Fruit fly (Drosophila melanogaster) whole organism, embryonic: ENCODE results near the gene Elp5.
A peak's percentile ranks its signal among the peaks of the same experiment; 100 is the strongest.

Source experiments
- BEAF-32 ChIP-seq: fragments of 200-800 bp; sonication (Bioruptor generic); optimal IDR thresholded peaks from 3 replicates; lab custom pipeline; 2017; ENCODE audit warnings: missing biosample characterization, missing genetic modification characterization, mild to moderate bottlenecking, moderate library complexity, missing genetic modification reagents
- CG10543 ChIP-seq: fragments of 200-800 bp; sonication (Bioruptor generic); optimal IDR thresholded peaks from 3 replicates; lab custom pipeline; 2017; ENCODE audit warnings: missing biosample characterization, mild to moderate bottlenecking, missing genetic modification characterization, moderate library complexity
- CG11085 ChIP-seq: fragments of 200-800 bp; sonication (Bioruptor generic); IDR thresholded peaks from 2 replicates; pipeline ENCODE4 v1.3.6; 2022; ENCODE audit warnings: missing biosample characterization, missing genetic modification characterization
- CG12942 ChIP-seq: fragments of 200-800 bp; sonication (Bioruptor generic); optimal IDR thresholded peaks from 3 replicates; lab custom pipeline; 2016; ENCODE audit warnings: missing biosample characterization, missing genetic modification characterization
- CG13287 ChIP-seq: fragments of 200-800 bp; sonication (Bioruptor generic); IDR thresholded peaks from 2 replicates; pipeline ENCODE4 v1.3.6; 2022; ENCODE audit warnings: missing biosample characterization, missing genetic modification characterization; ENCODE audit not compliant: partially characterized antibody
- CG13424 ChIP-seq: fragments of 200-800 bp; sonication (Bioruptor generic); optimal IDR thresholded peaks from 2 replicates; lab custom pipeline; 2019; ENCODE audit warnings: missing biosample characterization, mild to moderate bottlenecking, missing genetic modification characterization, moderate library complexity
- CG15696 ChIP-seq: fragments of 200-800 bp; sonication (Bioruptor generic); optimal IDR thresholded peaks from 2 replicates; lab custom pipeline; 2019; ENCODE audit warnings: missing biosample characterization, mild to moderate bottlenecking, missing genetic modification characterization, moderate library complexity
- CG1603 ChIP-seq: fragments of 200-800 bp; sonication (Bioruptor generic); optimal IDR thresholded peaks from 2 replicates; lab custom pipeline; 2019; ENCODE audit warnings: missing biosample characterization, mild to moderate bottlenecking, missing genetic modification characterization, moderate library complexity
- CG17802 ChIP-seq: fragments of 200-800 bp; sonication (Bioruptor generic); optimal IDR thresholded peaks from 2 replicates; lab custom pipeline; 2018; ENCODE audit warnings: missing biosample characterization, mild to moderate bottlenecking, missing genetic modification characterization, moderate library complexity
- CG18599 ChIP-seq: fragments of 200-800 bp; sonication (Bioruptor generic); optimal IDR thresholded peaks from 3 replicates; lab custom pipeline; 2017; ENCODE audit warnings: missing biosample characterization, missing genetic modification characterization, mild to moderate bottlenecking, moderate library complexity, missing genetic modification reagents
- CG2712 ChIP-seq: fragments of 200-800 bp; optimal IDR thresholded peaks from 3 replicates; lab custom pipeline; 2019; ENCODE audit warnings: missing biosample characterization, mild to moderate bottlenecking, missing genetic modification characterization, moderate library complexity
- CG30403 ChIP-seq: fragments of 200-800 bp; sonication (Bioruptor generic); optimal IDR thresholded peaks from 3 replicates; lab custom pipeline; 2016; ENCODE audit warnings: missing biosample characterization, missing genetic modification characterization
- CG3163 ChIP-seq: fragments of 200-800 bp; sonication (Bioruptor generic); optimal IDR thresholded peaks from 3 replicates; lab custom pipeline; 2016; ENCODE audit warnings: missing biosample characterization, missing genetic modification characterization
- CG33213 ChIP-seq: fragments of 200-800 bp; sonication (Bioruptor generic); optimal IDR thresholded peaks from 3 replicates; lab custom pipeline; 2016; ENCODE audit warnings: missing biosample characterization, missing genetic modification characterization
- CG3847 ChIP-seq: fragments of 200-800 bp; sonication (Bioruptor generic); IDR thresholded peaks from 2 replicates; pipeline ENCODE4 v1.3.6; 2022; ENCODE audit warnings: missing biosample characterization, missing genetic modification characterization
- CG4282 ChIP-seq: fragments of 200-800 bp; sonication (Bioruptor generic); optimal IDR thresholded peaks from 2 replicates; lab custom pipeline; 2016; ENCODE audit warnings: missing biosample characterization, missing genetic modification characterization
- CG4854 ChIP-seq: fragments of 200-800 bp; sonication (Bioruptor generic); optimal IDR thresholded peaks from 2 replicates; lab custom pipeline; 2016; ENCODE audit warnings: missing biosample characterization, missing genetic modification characterization, inconsistent platforms
- CG7372 ChIP-seq: fragments of 200-800 bp; sonication (Bioruptor generic); IDR thresholded peaks from 2 replicates; pipeline ENCODE4 v1.3.6; 2022; ENCODE audit warnings: missing biosample characterization, missing genetic modification characterization
- CHES-1-like ChIP-seq: fragments of 200-800 bp; sonication (Bioruptor generic); optimal IDR thresholded peaks from 2 replicates; lab custom pipeline; 2016; ENCODE audit warnings: missing biosample characterization, missing genetic modification characterization
- Dad ChIP-seq: fragments of 200-800 bp; sonication (Bioruptor generic); optimal IDR thresholded peaks from 3 replicates; lab custom pipeline; 2016; ENCODE audit warnings: missing biosample characterization, missing genetic modification characterization
- E2f2 ChIP-seq: fragments of 200-800 bp; sonication (Bioruptor generic); IDR thresholded peaks from 2 replicates; pipeline ENCODE4 v1.3.6; 2022; ENCODE audit warnings: missing biosample characterization, missing genetic modification characterization
- Elba2 ChIP-seq: fragments of 200-800 bp; sonication (Bioruptor generic); optimal IDR thresholded peaks from 3 replicates; lab custom pipeline; 2016; ENCODE audit warnings: missing biosample characterization, missing genetic modification characterization
- GATAe ChIP-seq: fragments of 200-800 bp; sonication (Bioruptor generic); conservative IDR thresholded peaks from 2 replicates; pipeline ENCODE4 v1.3.6; 2022; ENCODE audit warnings: missing biosample characterization, missing genetic modification characterization
- HLH4C ChIP-seq: fragments of 200-800 bp; sonication (Bioruptor generic); IDR thresholded peaks from 3 replicates; pipeline ENCODE4 v1.3.6; 2022; ENCODE audit warnings: missing biosample characterization, missing genetic modification characterization; ENCODE audit not compliant: partially characterized antibody
- MBD-R2 ChIP-seq: fragments of 200-800 bp; sonication (Bioruptor generic); IDR thresholded peaks from 2 replicates; pipeline ENCODE4 v1.3.6; 2022; ENCODE audit warnings: missing biosample characterization, missing genetic modification characterization
- Mrtf ChIP-seq: fragments of 200-800 bp; sonication (Bioruptor generic); IDR thresholded peaks from 3 replicates; pipeline ENCODE4 v1.3.6; 2022; ENCODE audit warnings: missing biosample characterization, missing genetic modification characterization
- NFAT ChIP-seq: fragments of 200-800 bp; sonication (Bioruptor generic); IDR thresholded peaks from 2 replicates; pipeline ENCODE4 v1.3.6; 2022; ENCODE audit warnings: missing biosample characterization, missing genetic modification characterization
- NK7.1 ChIP-seq: fragments of 200-800 bp; sonication (Bioruptor generic); optimal IDR thresholded peaks from 3 replicates; lab custom pipeline; 2016; ENCODE audit warnings: missing biosample characterization, missing genetic modification characterization
- Sin3A ChIP-seq: fragments of >200 bp; optimal IDR thresholded peaks from 2 replicates; lab custom pipeline; 2018
- Sry-δ ChIP-seq: fragments of 200-800 bp; sonication (Bioruptor generic); optimal IDR thresholded peaks from 2 replicates; lab custom pipeline; 2016; ENCODE audit warnings: missing biosample characterization, missing genetic modification characterization
- Trl ChIP-seq, 3 experiments: fragments of >200 bp in 2 of 3; fragments of 200-800 bp in 1 of 3; sonication (Bioruptor generic) in 1 of 3; optimal IDR thresholded peaks; 2 replicates in 1 of 3; 3 replicates in 2 of 3; lab custom pipeline; 2016 to 2017; ENCODE audit warnings: missing biosample characterization in 1 of 3, missing genetic modification characterization in 1 of 3
- az2 ChIP-seq: fragments of 200-800 bp; sonication (Bioruptor generic); optimal IDR thresholded peaks from 3 replicates; lab custom pipeline; 2016; ENCODE audit warnings: missing biosample characterization, missing genetic modification characterization
- bsh ChIP-seq, 2 experiments: fragments of 200-800 bp; sonication (Bioruptor generic); optimal IDR thresholded peaks; 2 replicates each; lab custom pipeline; 2017 to 2018; ENCODE audit warnings: mild to moderate bottlenecking in 2 of 2, missing biosample characterization in 2 of 2, missing genetic modification characterization in 2 of 2, moderate library complexity in 1 of 2
- danr ChIP-seq: fragments of 200-800 bp; sonication (Bioruptor generic); IDR thresholded peaks from 2 replicates; pipeline ENCODE4 v1.3.6; 2022; ENCODE audit warnings: missing biosample characterization, missing genetic modification characterization
- dm ChIP-seq: fragments of 200-800 bp; sonication (Bioruptor generic); optimal IDR thresholded peaks from 3 replicates; lab custom pipeline; 2016; ENCODE audit warnings: missing biosample characterization, missing genetic modification characterization
- dpn ChIP-seq, 2 experiments: fragments of 200-800 bp; sonication (Bioruptor generic); optimal IDR thresholded peaks; 3 replicates each; lab custom pipeline; 2016; ENCODE audit warnings: missing biosample characterization in 2 of 2, missing genetic modification characterization in 2 of 2
- jigr1 ChIP-seq: fragments of 200-800 bp; sonication (Bioruptor generic); IDR thresholded peaks from 3 replicates; pipeline ENCODE4 v1.3.6; 2022; ENCODE audit warnings: missing biosample characterization, missing genetic modification characterization
- jing ChIP-seq: fragments of 200-800 bp; sonication (Bioruptor generic); optimal IDR thresholded peaks from 2 replicates; lab custom pipeline; 2018; ENCODE audit warnings: missing biosample characterization, mild to moderate bottlenecking, missing genetic modification characterization
- kay ChIP-seq: fragments of 200-800 bp; sonication (Bioruptor generic); optimal IDR thresholded peaks from 2 replicates; lab custom pipeline; 2016; ENCODE audit warnings: missing biosample characterization, missing genetic modification characterization
- nerfin-2 ChIP-seq: fragments of 200-800 bp; sonication (Bioruptor generic); IDR thresholded peaks from 2 replicates; pipeline ENCODE4 v1.3.6; 2022; ENCODE audit warnings: missing biosample characterization, missing genetic modification characterization; ENCODE audit not compliant: partially characterized antibody
- oc ChIP-seq: fragments of 200-800 bp; sonication (Bioruptor generic); optimal IDR thresholded peaks from 2 replicates; lab custom pipeline; 2018; ENCODE audit warnings: missing biosample characterization, mild to moderate bottlenecking, missing genetic modification characterization, moderate library complexity
- p53 ChIP-seq: fragments of 200-800 bp; sonication (Bioruptor generic); optimal IDR thresholded peaks from 2 replicates; lab custom pipeline; 2016; ENCODE audit warnings: missing biosample characterization, missing genetic modification characterization
- phol ChIP-seq: fragments of 200-800 bp; sonication (Bioruptor generic); optimal IDR thresholded peaks from 3 replicates; lab custom pipeline; 2018; ENCODE audit warnings: missing biosample characterization, mild to moderate bottlenecking, missing genetic modification characterization, moderate library complexity
- pum ChIP-seq: fragments of 200-800 bp; sonication (Bioruptor generic); optimal IDR thresholded peaks from 2 replicates; lab custom pipeline; 2016; ENCODE audit warnings: missing biosample characterization, missing genetic modification characterization
- pzg ChIP-seq: fragments of 200-800 bp; sonication (Bioruptor generic); optimal IDR thresholded peaks from 3 replicates; lab custom pipeline; 2018; ENCODE audit warnings: missing biosample characterization, mild to moderate bottlenecking, missing genetic modification characterization, moderate library complexity
- row ChIP-seq: fragments of 200-800 bp; sonication (Bioruptor generic); IDR thresholded peaks from 3 replicates; pipeline ENCODE4 v1.3.6; 2022; ENCODE audit warnings: missing biosample characterization, missing genetic modification characterization
- sc ChIP-seq, 3 experiments: fragments of >200 bp in 2 of 3; fragments of 200-800 bp in 1 of 3; sonication (Bioruptor generic) in 1 of 3; optimal IDR thresholded peaks; 2 replicates in 2 of 3; 3 replicates in 1 of 3; lab custom pipeline; 2017; ENCODE audit warnings: mild to moderate bottlenecking in 1 of 3, missing biosample characterization in 1 of 3, missing genetic modification characterization in 1 of 3, missing genetic modification reagents in 1 of 3
- sens ChIP-seq: fragments of 200-800 bp; sonication (Bioruptor generic); peaks from one replicate; lab custom pipeline; 2016; ENCODE audit warnings: missing biosample characterization, missing genetic modification characterization
- sim ChIP-seq: fragments of 200-800 bp; sonication (Bioruptor generic); IDR thresholded peaks from 2 replicates; pipeline ENCODE4 v1.3.6; 2022; ENCODE audit warnings: missing biosample characterization, missing genetic modification characterization
- sqz ChIP-seq: fragments of 200-800 bp; sonication (Bioruptor generic); optimal IDR thresholded peaks from 3 replicates; lab custom pipeline; 2018; ENCODE audit warnings: missing biosample characterization, mild to moderate bottlenecking, missing genetic modification characterization
- zfh1 ChIP-seq: fragments of 200-800 bp; sonication (Bioruptor generic); IDR thresholded peaks from 3 replicates; pipeline ENCODE4 v1.3.6; 2022; ENCODE audit warnings: missing biosample characterization, missing genetic modification characterization

The Elp5 gene

dm6 chr3L:2237034-2237433 lies 20.2 kb upstream of the Elp5 start, which contains the start of gene CG9018 (continued):
- TF ChIP-seq CG13287 (GFP tag; lab: Robert Waterston, UW) (no peak), CG12942 (GFP tag; lab: Kevin White, UChicago) (no peak), kay (GFP tag; lab: Kevin White, UChicago) (no peak), zfh1 (GFP tag; lab: Robert Waterston, UW) (no peak), HLH4C (GFP tag; lab: Robert Waterston, UW) (no peak), bsh (GFP tag; optimal IDR thresholded peaks at IDR 0.05; lab: Kevin White, UChicago) (no peak), CG30403 (GFP tag; lab: Kevin White, UChicago) (no peak), E2f2 (peak; percentile 99), NK7.1 (no peak), phol (tag; lab: Kevin White, UChicago) (peak; percentile 49), CHES-1-like (no peak), oc (tag; lab: Kevin White, UChicago) (no peak), nerfin-2 (GFP tag; lab: Robert Waterston, UW) (no peak), GATAe (no peak), CG33213 (GFP tag; lab: Kevin White, UChicago) (peak; percentile 64), pum (GFP tag; lab: Kevin White, UChicago) (no peak), CG11085 (GFP tag; lab: Robert Waterston, UW) (no peak), sc (optimal IDR thresholded peaks at IDR 0.05; lab: Kevin White, UChicago) (no peak), sc (GFP tag; optimal IDR thresholded peaks at IDR 0.05; lab: Kevin White, UChicago) (no peak), MBD-R2 (GFP tag; lab: Robert Waterston, UW) (0 out of 2 replicates have a peak, but pooled peaks have one; percentile 36), CG7372 (GFP tag; lab: Robert Waterston, UW) (no peak), CG3163 (GFP tag; lab: Kevin White, UChicago) (no peak), sqz (GFP tag; lab: Kevin White, UChicago) (no peak), Trl (optimal IDR thresholded peaks at IDR 0.05; lab: Kevin White, UChicago) (no peak), Trl (GFP tag; optimal IDR thresholded peaks at IDR 0.05; lab: Kevin White, UChicago) (peak; percentile 25), BEAF-32 (GFP tag; lab: Kevin White, UChicago) (peak; percentile 50), CG15696 (tag; lab: Kevin White, UChicago) (no peak), CG2712 (no peak), az2 (GFP tag; lab: Kevin White, UChicago) (no peak), CG4282 (no peak), CG4854 (no peak), Dad (no peak), jing (GFP tag; lab: Kevin White, UChicago) (no peak), NFAT (no peak), CG13424 (no peak), Sin3A (lab: Kevin White, UChicago) (peak; percentile 97), danr (GFP tag; lab: Robert Waterston, UW) (no peak), row (GFP tag; lab: Robert Waterston, UW) (0 out of 3 replicates have a peak, but pooled peaks have one; percentile 5), CG3847 (GFP tag; lab: Robert Waterston, UW) (peak; percentile 68), CG1603 (no peak), jigr1 (no peak), sim (GFP tag; lab: Robert Waterston, UW) (no peak), dm (GFP tag; lab: Kevin White, UChicago) (no peak), CG17802 (tag; lab: Kevin White, UChicago) (no peak), CG18599 (GFP tag; lab: Kevin White, UChicago) (no peak), p53 (GFP tag; lab: Kevin White, UChicago) (peak; percentile 32), Mrtf (GFP tag; lab: Robert Waterston, UW) (no peak), sens (peak; percentile 77), CG10543 (no peak), Elba2 (peak; percentile 17), dpn (GFP tag; optimal IDR thresholded peaks at IDR 0.05; lab: Kevin White, UChicago) (peak in 1 of 2 experiments; percentile 29), pzg (GFP tag; lab: Kevin White, UChicago) (peak; percentile 79), Sry-δ (peak; percentile 56)
